Worm (Caenorhabditis elegans) whole organism, young adult: Measurements from ENCODE around the gene F54F7.10.

Experiments used
- B0261.1 ChIP-seq: sonication (generic microtip); optimal IDR thresholded peaks from 2 replicates; lab custom pipeline; 2016; ENCODE audit warnings: mild to moderate bottlenecking, missing genetic modification characterization, moderate library complexity, missing compliant biosample characterization
- B0336.3 ChIP-seq: fragments of 200-800 bp; sonication (Bioruptor generic); IDR thresholded peaks from 2 replicates; pipeline ENCODE4 v1.3.6; 2022; ENCODE audit warnings: missing genetic modification characterization, missing compliant biosample characterization
- C06A6.2 ChIP-seq: fragments of 200-800 bp; sonication (Bioruptor generic); conservative IDR thresholded peaks from 2 replicates; pipeline ENCODE4 v1.3.6; 2022; ENCODE audit warnings: missing genetic modification characterization, missing compliant biosample characterization
- F10E7.11 ChIP-seq: sonication (generic microtip); optimal IDR thresholded peaks from 2 replicates; lab custom pipeline; 2017; ENCODE audit warnings: mild to moderate bottlenecking, missing genetic modification characterization, moderate library complexity, missing compliant biosample characterization
- F22D6.2 ChIP-seq: sonication (generic microtip); optimal IDR thresholded peaks from 2 replicates; lab custom pipeline; 2016; ENCODE audit warnings: mild to moderate bottlenecking, missing genetic modification characterization, missing compliant biosample characterization
- F23B12.7 ChIP-seq: sonication (generic microtip); optimal IDR thresholded peaks from 2 replicates; lab custom pipeline; 2017; ENCODE audit warnings: missing genetic modification characterization, mild to moderate bottlenecking, missing compliant biosample characterization, antibody characterized with exemption, moderate library complexity; ENCODE audit not compliant: insufficient read depth
- F33H1.4 ChIP-seq: fragments of 200-800 bp; sonication (Bioruptor generic); IDR thresholded peaks from 2 replicates; pipeline ENCODE4 v1.3.6; 2022; ENCODE audit warnings: missing genetic modification reagents, missing genetic modification characterization, missing compliant biosample characterization
- F39B2.1 ChIP-seq: fragments of 200-800 bp; sonication (Bioruptor generic); IDR thresholded peaks from 2 replicates; pipeline ENCODE4 v1.3.6; 2022; ENCODE audit warnings: missing genetic modification reagents, missing genetic modification characterization, missing compliant biosample characterization
- F49E8.2 ChIP-seq: sonication (generic microtip); optimal IDR thresholded peaks from 3 replicates; lab custom pipeline; 2017; ENCODE audit warnings: missing genetic modification characterization, mild to moderate bottlenecking, missing compliant biosample characterization, antibody characterized with exemption, moderate library complexity; ENCODE audit not compliant: insufficient read depth
- F52B5.7 ChIP-seq: sonication (generic microtip); optimal IDR thresholded peaks from 2 replicates; lab custom pipeline; 2016; ENCODE audit warnings: mild to moderate bottlenecking, missing genetic modification characterization, missing compliant biosample characterization
- F55B11.4 ChIP-seq: sonication (generic microtip); optimal IDR thresholded peaks from 2 replicates; lab custom pipeline; 2016; ENCODE audit warnings: missing compliant biosample characterization, missing genetic modification characterization, borderline replicate concordance; ENCODE audit not compliant: insufficient read depth
- F57A8.1 ChIP-seq: fragments of 200-800 bp; sonication (Bioruptor generic); optimal IDR thresholded peaks from 2 replicates; lab custom pipeline; 2018; ENCODE audit warnings: mild to moderate bottlenecking, missing genetic modification characterization, moderate library complexity, missing compliant biosample characterization
- Y53G8AR.9 ChIP-seq: fragments of 200-800 bp; sonication (Bioruptor generic); conservative IDR thresholded peaks from 2 replicates; pipeline ENCODE4 v1.3.6; 2022; ENCODE audit warnings: missing genetic modification reagents, missing genetic modification characterization, missing compliant biosample characterization
- Y67H2A.10 ChIP-seq: fragments of 200-800 bp; sonication (Bioruptor generic); conservative IDR thresholded peaks from 2 replicates; pipeline ENCODE4 v1.3.6; 2022; ENCODE audit warnings: missing genetic modification reagents, missing genetic modification characterization, missing compliant biosample characterization
- Y79H2A.3 ChIP-seq: fragments of 200-800 bp; sonication (Bioruptor generic); conservative IDR thresholded peaks from 2 replicates; pipeline ENCODE4 v1.3.6; 2022; ENCODE audit warnings: missing genetic modification reagents, missing genetic modification characterization, missing compliant biosample characterization
- Y95B8A.8 ChIP-seq: fragments of 200-800 bp; sonication (Bioruptor generic); IDR thresholded peaks from 2 replicates; pipeline ENCODE4 v1.3.6; 2022; ENCODE audit warnings: missing genetic modification reagents, missing genetic modification characterization, missing compliant biosample characterization
- akir-1 ChIP-seq: fragments of 200-800 bp; sonication (Bioruptor generic); optimal IDR thresholded peaks from 2 replicates; lab custom pipeline; 2018; ENCODE audit warnings: mild to moderate bottlenecking, missing genetic modification characterization, moderate library complexity, missing compliant biosample characterization
- ama-1 ChIP-seq, 3 experiments: fragments of 150-350 bp in 1 of 3; sonication (generic microtip) in 2 of 3; optimal IDR thresholded peaks; 2 replicates each; lab custom pipeline; 2014 to 2018; ENCODE audit warnings: missing biosample characterization in 2 of 3, missing genetic modification characterization in 2 of 3, missing genetic modification reagents in 2 of 3
- aptf-3 ChIP-seq: fragments of 200-800 bp; sonication (Bioruptor generic); IDR thresholded peaks from 2 replicates; pipeline ENCODE4 v1.3.6; 2022; ENCODE audit warnings: missing genetic modification characterization, missing compliant biosample characterization
- athp-1 ChIP-seq: sonication (generic microtip); optimal IDR thresholded peaks from 2 replicates; lab custom pipeline; 2017; ENCODE audit warnings: mild to moderate bottlenecking, missing genetic modification characterization, missing compliant biosample characterization
- attf-6 ChIP-seq: fragments of 200-800 bp; sonication (Bioruptor generic); IDR thresholded peaks from 2 replicates; pipeline ENCODE4 v1.3.6; 2022; ENCODE audit warnings: missing genetic modification reagents, missing genetic modification characterization, missing compliant biosample characterization
- cebp-1 ChIP-seq, 2 experiments: fragments of 200-800 bp in 1 of 2; sonication (Bioruptor generic) in 1 of 2; sonication (generic microtip) in 1 of 2; IDR thresholded peaks in 1 of 2; optimal IDR thresholded peaks in 1 of 2; 2 replicates each; pipeline versions ENCODE4 v1.3.6 to Lab custom; 2017 to 2022; ENCODE audit warnings: missing compliant biosample characterization in 2 of 2, missing genetic modification characterization in 2 of 2, mild to moderate bottlenecking in 1 of 2, missing genetic modification reagents in 1 of 2, moderate library complexity in 1 of 2
- ceh-79 ChIP-seq: sonication (generic microtip); optimal IDR thresholded peaks from 2 replicates; lab custom pipeline; 2017; ENCODE audit warnings: mild to moderate bottlenecking, missing genetic modification characterization, missing compliant biosample characterization
- efl-1 ChIP-seq: fragments of 150-350 bp; optimal IDR thresholded peaks from 2 replicates; lab custom pipeline; 2014; ENCODE audit warnings: missing biosample characterization, missing genetic modification reagents, missing genetic modification characterization
- egrh-3 ChIP-seq: fragments of 200-800 bp; sonication (Bioruptor generic); IDR thresholded peaks from 2 replicates; pipeline ENCODE4 v1.3.6; 2022; ENCODE audit warnings: missing genetic modification reagents, missing genetic modification characterization, missing compliant biosample characterization
- ets-4 ChIP-seq: fragments of 200-800 bp; sonication (Bioruptor generic); optimal IDR thresholded peaks from 2 replicates; lab custom pipeline; 2018; ENCODE audit warnings: mild to moderate bottlenecking, missing genetic modification characterization, missing compliant biosample characterization
- gei-17 ChIP-seq: fragments of 200-800 bp; sonication (Bioruptor generic); optimal IDR thresholded peaks from 2 replicates; lab custom pipeline; 2018; ENCODE audit warnings: mild to moderate bottlenecking, missing genetic modification characterization, missing compliant biosample characterization
- hlh-12 ChIP-seq: sonication (generic microtip); optimal IDR thresholded peaks from 2 replicates; lab custom pipeline; 2016; ENCODE audit warnings: missing genetic modification characterization, missing compliant biosample characterization
- hmg-1.2 ChIP-seq: fragments of 200-800 bp; sonication (Bioruptor generic); IDR thresholded peaks from 2 replicates; pipeline ENCODE4 v1.3.6; 2022; ENCODE audit warnings: missing genetic modification reagents, missing genetic modification characterization, missing compliant biosample characterization
- let-526 ChIP-seq: fragments of 200-800 bp; sonication (Bioruptor generic); IDR thresholded peaks from 2 replicates; pipeline ENCODE4 v1.3.6; 2022; ENCODE audit warnings: missing genetic modification reagents, missing genetic modification characterization, missing compliant biosample characterization
- lin-35 ChIP-seq, 3 experiments: fragments of 150-350 bp in 2 of 3; sonication (generic microtip) in 1 of 3; optimal IDR thresholded peaks; 2 replicates each; lab custom pipeline; 2014 to 2018; ENCODE audit warnings: missing biosample characterization in 3 of 3, missing genetic modification characterization in 3 of 3, missing genetic modification reagents in 3 of 3
- lin-40 ChIP-seq: sonication (generic microtip); optimal IDR thresholded peaks from 2 replicates; lab custom pipeline; 2016; ENCODE audit warnings: missing genetic modification characterization, mild to moderate bottlenecking, missing compliant biosample characterization, missing genotype, missing genetic modification reagents
- lin-54 ChIP-seq: fragments of 200-800 bp; sonication (Bioruptor generic); optimal IDR thresholded peaks from 2 replicates; lab custom pipeline; 2018; ENCODE audit warnings: mild to moderate bottlenecking, missing genetic modification characterization, missing compliant biosample characterization
- madf-6 ChIP-seq: fragments of 200-800 bp; sonication (Bioruptor generic); IDR thresholded peaks from 2 replicates; pipeline ENCODE4 v1.3.6; 2022; ENCODE audit warnings: missing genetic modification reagents, missing genetic modification characterization, missing compliant biosample characterization
- madf-8 ChIP-seq: fragments of 200-800 bp; sonication (Bioruptor generic); conservative IDR thresholded peaks from 2 replicates; pipeline ENCODE4 v1.3.6; 2022; ENCODE audit warnings: missing genetic modification reagents, missing genetic modification characterization, missing compliant biosample characterization
- mes-4 ChIP-seq: sonication (generic microtip); optimal IDR thresholded peaks from 2 replicates; lab custom pipeline; 2016; ENCODE audit warnings: missing genotype, missing genetic modification characterization, missing compliant biosample characterization
- mxl-1 ChIP-seq: sonication (generic microtip); optimal IDR thresholded peaks from 2 replicates; lab custom pipeline; 2016; ENCODE audit warnings: missing genetic modification characterization, missing compliant biosample characterization
- nhr-120 ChIP-seq: fragments of 200-800 bp; sonication (Bioruptor generic); IDR thresholded peaks from 2 replicates; pipeline ENCODE4 v1.3.6; 2022; ENCODE audit warnings: missing genetic modification characterization, missing compliant biosample characterization
- nhr-80 ChIP-seq: sonication (generic microtip); optimal IDR thresholded peaks from 2 replicates; lab custom pipeline; 2016; ENCODE audit warnings: missing genetic modification characterization, missing compliant biosample characterization
- rcor-1 ChIP-seq: fragments of 200-800 bp; sonication (Bioruptor generic); IDR thresholded peaks from 2 replicates; pipeline ENCODE4 v1.3.6; 2022; ENCODE audit warnings: missing genetic modification reagents, missing genetic modification characterization, missing compliant biosample characterization
- rpc-1 ChIP-seq, 2 experiments: fragments of 150-350 bp in 1 of 2; sonication (generic microtip) in 1 of 2; optimal IDR thresholded peaks; 2 replicates each; lab custom pipeline; 2014 to 2018; ENCODE audit warnings: missing biosample characterization in 1 of 2, missing genetic modification characterization in 1 of 2, missing genetic modification reagents in 1 of 2, missing genotype in 1 of 2
- sptf-2 ChIP-seq: fragments of 200-800 bp; sonication (Bioruptor generic); optimal IDR thresholded peaks from 2 replicates; lab custom pipeline; 2018; ENCODE audit warnings: mild to moderate bottlenecking, missing genetic modification characterization, missing compliant biosample characterization
- tbp1 ChIP-seq: fragments of 200-800 bp; sonication (Bioruptor generic); optimal IDR thresholded peaks from 2 replicates; lab custom pipeline; 2018; ENCODE audit warnings: mild to moderate bottlenecking, missing genetic modification characterization, missing compliant biosample characterization
- ztf-25 ChIP-seq: fragments of 200-800 bp; sonication (Bioruptor generic); IDR thresholded peaks from 2 replicates; pipeline ENCODE4 v1.3.6; 2022; ENCODE audit warnings: missing genetic modification reagents, missing genetic modification characterization, missing compliant biosample characterization
- ztf-26 ChIP-seq: sonication (generic microtip); optimal IDR thresholded peaks from 2 replicates; lab custom pipeline; 2017; ENCODE audit warnings: missing genetic modification characterization, missing compliant biosample characterization
- ztf-28 ChIP-seq: fragments of 200-800 bp; sonication (Bioruptor generic); IDR thresholded peaks from 2 replicates; pipeline ENCODE4 v1.3.6; 2022; ENCODE audit warnings: missing genetic modification reagents, missing genetic modification characterization, missing compliant biosample characterization

Gene F54F7.10

DNA sequence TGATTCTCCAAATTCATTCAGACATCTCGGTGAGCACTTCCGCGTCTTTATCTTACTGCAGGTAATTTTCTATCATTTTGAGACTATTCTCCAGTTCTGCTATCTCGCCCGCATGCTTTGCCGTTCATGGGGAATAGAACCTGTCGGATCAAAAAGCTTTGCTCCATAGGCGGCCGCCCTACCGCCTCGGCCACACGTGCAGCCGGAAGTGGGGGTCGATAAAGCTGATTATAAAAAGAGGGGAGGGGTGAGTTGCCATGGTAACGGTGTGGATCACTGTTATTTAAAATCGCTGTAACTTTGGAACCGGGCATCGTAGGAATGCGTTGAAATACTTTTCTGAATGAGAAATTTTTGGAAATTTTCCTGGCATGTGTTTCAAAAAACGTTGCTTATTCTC, 7.0 kb downstream of the F54F7.10 start:
- no peak for TF ChIP-seq Y53G8AR.9 (GFP tag; lab: Robert Waterston, UW)
- peak; percentile 82 for TF ChIP-seq tbp1 (GFP tag; lab: Kevin White, UChicago)
- no peak for TF ChIP-seq C06A6.2
- no peak for TF ChIP-seq attf-6 (GFP tag; lab: Robert Waterston, UW)
- TF ChIP-seq rpc-1 (optimal IDR thresholded peaks at IDR 0.05; lab: Kevin White, UChicago), result peak; percentile 2
- peak; percentile 69 for TF ChIP-seq rpc-1 (tag; optimal IDR thresholded peaks at IDR 0.05; lab: Kevin White, UChicago)
- peak; percentile 50 for TF ChIP-seq B0261.1 (tag; lab: Kevin White, UChicago)

DNA sequence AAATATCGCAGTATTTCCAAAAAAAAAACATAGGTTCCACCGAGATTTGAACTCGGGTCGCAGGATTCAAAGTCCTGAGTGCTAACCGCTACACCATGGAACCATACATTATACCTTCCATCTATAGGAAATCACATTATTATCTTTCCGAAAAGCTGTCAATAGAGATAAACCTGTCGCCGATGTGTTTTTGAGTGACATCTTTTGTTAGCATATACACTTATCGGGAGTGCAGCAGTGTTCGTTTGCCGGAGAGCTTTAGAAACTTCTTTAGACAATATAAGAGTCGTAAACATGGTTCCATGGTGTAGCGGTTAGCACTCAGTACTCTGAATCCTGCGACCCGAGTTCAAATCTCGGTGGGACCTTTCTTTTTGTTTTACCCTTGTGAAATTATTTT, 8.8 kb downstream of the F54F7.10 start:
- TF ChIP-seq gei-17 (GFP tag; lab: Kevin White, UChicago) (no peak), mxl-1 (tag; lab: Kevin White, UChicago) (no peak), ztf-26 (tag; lab: Kevin White, UChicago) (no peak), sptf-2 (GFP tag; lab: Kevin White, UChicago) (no peak), ets-4 (GFP tag; lab: Kevin White, UChicago) (no peak), aptf-3 (GFP tag; lab: Robert Waterston, UW) (no peak), Y67H2A.10 (no peak), lin-54 (GFP tag; lab: Kevin White, UChicago) (no peak), madf-8 (no peak), F39B2.1 (GFP tag; lab: Robert Waterston, UW) (no peak), F57A8.1 (GFP tag; lab: Kevin White, UChicago) (no peak), akir-1 (no peak), F52B5.7 (no peak), efl-1 (GFP tag; lab: Kevin White, UChicago) (no peak), F22D6.2 (no peak), madf-6 (GFP tag; lab: Robert Waterston, UW) (peak; percentile 19; the same call in 1 of the 2 replicates), B0336.3 (GFP tag; lab: Robert Waterston, UW) (no peak), rpc-1 (optimal IDR thresholded peaks at IDR 0.05; lab: Kevin White, UChicago) (peak; percentile 88), rpc-1 (tag; optimal IDR thresholded peaks at IDR 0.05; lab: Kevin White, UChicago) (peak; percentile 92), nhr-120 (GFP tag; lab: Robert Waterston, UW) (0 out of 2 replicates have a peak, but pooled peaks have one; percentile 29), F55B11.4 (tag; lab: Kevin White, UChicago) (no peak), Y79H2A.3 (GFP tag; lab: Robert Waterston, UW) (0 out of 2 replicates have a peak, but pooled peaks have one; percentile 21), let-526 (GFP tag; lab: Robert Waterston, UW) (no peak), hmg-1.2 (peak; percentile 66), ceh-79 (no peak), F49E8.2 (tag; lab: Kevin White, UChicago) (no peak), egrh-3 (GFP tag; lab: Robert Waterston, UW) (no peak), F23B12.7 (tag; lab: Kevin White, UChicago) (no peak), F10E7.11 (tag; lab: Kevin White, UChicago) (no peak), lin-35 (GFP tag; optimal IDR thresholded peaks at IDR 0.05; lab: Kevin White, UChicago) (no peak), cebp-1 (GFP tag; IDR thresholded peaks at IDR 0.05; lab: Robert Waterston, UW) (no peak), cebp-1 (tag; optimal IDR thresholded peaks at IDR 0.05; lab: Kevin White, UChicago) (no peak), lin-40 (tag; lab: Kevin White, UChicago) (no peak), rcor-1 (GFP tag; lab: Robert Waterston, UW) (no peak), nhr-80 (peak; percentile 17), athp-1 (tag; lab: Kevin White, UChicago) (no peak), ztf-28 (no peak), ama-1 (optimal IDR thresholded peaks at IDR 0.05; lab: Kevin White, UChicago) (no peak), ama-1 (GFP tag; optimal IDR thresholded peaks at IDR 0.05; lab: Kevin White, UChicago) (no peak), F33H1.4 (GFP tag; lab: Robert Waterston, UW) (no peak), hlh-12 (tag; lab: Kevin White, UChicago) (no peak), mes-4 (no peak), ztf-25 (GFP tag; lab: Robert Waterston, UW) (0 out of 2 replicates have a peak, but pooled peaks have one; percentile 48), Y95B8A.8 (GFP tag; lab: Robert Waterston, UW) (no peak)
